Worm (Caenorhabditis elegans) whole organism, L3 larva: ENCODE measurements around the gene lin-2.

Experiments
- elt-2 ChIP-seq: sonication (generic microtip); optimal IDR thresholded peaks from 2 replicates; lab custom pipeline; 2016; ENCODE audit warnings: missing genetic modification reagents, mild to moderate bottlenecking, missing genetic modification characterization, missing compliant biosample characterization
- elt-3 ChIP-seq, 3 experiments: fragments of 150-350 bp in 1 of 3; sonication (generic microtip) in 2 of 3; optimal IDR thresholded peaks; 2 replicates in 2 of 3; 4 replicates in 1 of 3; lab custom pipeline; 2014 to 2017; ENCODE audit warnings: missing biosample characterization in 3 of 3, missing genetic modification characterization in 3 of 3
- nhr-25 ChIP-seq: sonication (generic microtip); optimal IDR thresholded peaks from 2 replicates; lab custom pipeline; 2017; ENCODE audit warnings: missing biosample characterization, missing genetic modification characterization
- snpc-4 ChIP-seq: fragments of 150-350 bp; optimal IDR thresholded peaks from 2 replicates; lab custom pipeline; 2014; ENCODE audit warnings: missing biosample characterization, missing genetic modification characterization
- tbx-2 ChIP-seq: sonication (generic microtip); optimal IDR thresholded peaks from 2 replicates; lab custom pipeline; 2016; ENCODE audit warnings: mild to moderate bottlenecking, missing genetic modification characterization, missing compliant biosample characterization
- ztf-11 ChIP-seq: fragments of 150-350 bp; optimal IDR thresholded peaks from 2 replicates; lab custom pipeline; 2014; ENCODE audit warnings: missing biosample characterization, missing genetic modification characterization

- no peak for TF ChIP-seq snpc-4 (tag; lab: Kevin White, UChicago)
- peak; percentile 70 for TF ChIP-seq nhr-25 (tag; lab: Kevin White, UChicago)
- TF ChIP-seq tbx-2, result peak; percentile 30
- TF ChIP-seq ztf-11, result no peak
- no peak for TF ChIP-seq elt-2 (tag; lab: Kevin White, UChicago)
- peak; percentile 42 to 88 (median 53) for TF ChIP-seq elt-3 (tag; optimal IDR thresholded peaks at IDR 0.05; lab: Kevin White, UChicago)
Measured at ce11 chrX:12425427-12425826, 11.6 kb upstream of the lin-2 start, which contains the start of gene T24D3.2.
